Worm (Caenorhabditis elegans): ENCODE results near the gene C47E8.3.

ce11 chrV:14638075-14638474, 42.0 kb upstream of the C47E8.3 start:
- TF ChIP-seq lin-13 (tag; optimal IDR thresholded peaks at IDR 0.05): no peak
- no peak for TF ChIP-seq bed-3 (GFP tag; optimal IDR thresholded peaks at IDR 0.05)
- TF ChIP-seq mep-1 (tag; optimal IDR thresholded peaks at IDR 0.05): no peak
- no peak for TF ChIP-seq nhr-76 (tag; optimal IDR thresholded peaks at IDR 0.05)
- no peak for TF ChIP-seq pha-4 (tag; optimal IDR thresholded peaks at IDR 0.05)
- no peak for TF ChIP-seq unc-39 (tag; optimal IDR thresholded peaks at IDR 0.05)
- no peak for TF ChIP-seq elt-3 (tag; optimal IDR thresholded peaks at IDR 0.05)
- TF ChIP-seq lsy-2 (tag; optimal IDR thresholded peaks at IDR 0.05): no peak
- TF ChIP-seq nhr-237 (tag; optimal IDR thresholded peaks at IDR 0.05): no peak
- TF ChIP-seq ztf-11 (tag; optimal IDR thresholded peaks at IDR 0.05): no peak
- no peak for TF ChIP-seq snpc-4 (tag; optimal IDR thresholded peaks at IDR 0.05)
- TF ChIP-seq tbx-8 (GFP tag; optimal IDR thresholded peaks at IDR 0.05): no peak
- TF ChIP-seq unc-62 (GFP tag; optimal IDR thresholded peaks at IDR 0.05): no peak
- TF ChIP-seq lin-32 (GFP tag; optimal IDR thresholded peaks at IDR 0.05): no peak

Data from whole organism, mixed stage, embryonic.